Worm (Caenorhabditis elegans) whole organism, late embryonic: ENCODE data around the gene dcn-1.

ENCODE experiments used
- C38D4.7 ChIP-seq: fragments of 200-800 bp; sonication (Bioruptor generic); optimal IDR thresholded peaks from 2 replicates; lab custom pipeline; 2018; ENCODE audit warnings: mild to moderate bottlenecking, missing genetic modification characterization, moderate library complexity, missing compliant biosample characterization
- ahr-1 ChIP-seq: sonication (generic microtip); optimal IDR thresholded peaks from 2 replicates; lab custom pipeline; 2016; ENCODE audit warnings: missing genetic modification characterization, missing compliant biosample characterization
- ceh-18 ChIP-seq: sonication (generic microtip); optimal IDR thresholded peaks from 2 replicates; lab custom pipeline; 2016; ENCODE audit warnings: missing genetic modification characterization, missing compliant biosample characterization
- ceh-22 ChIP-seq: sonication (generic microtip); optimal IDR thresholded peaks from 2 replicates; lab custom pipeline; 2017; ENCODE audit warnings: missing biosample characterization, missing genetic modification characterization
- ceh-30 ChIP-seq: fragments of 150-350 bp; optimal IDR thresholded peaks from 2 replicates; lab custom pipeline; 2014; ENCODE audit warnings: missing biosample characterization, missing genetic modification characterization
- ceh-34 ChIP-seq: sonication (generic microtip); optimal IDR thresholded peaks from 2 replicates; lab custom pipeline; 2016; ENCODE audit warnings: mild to moderate bottlenecking, missing genetic modification characterization, missing compliant biosample characterization
- ceh-9 ChIP-seq: sonication (generic microtip); optimal IDR thresholded peaks from 2 replicates; lab custom pipeline; 2016; ENCODE audit warnings: mild to moderate bottlenecking, missing genetic modification characterization, inconsistent platforms, missing compliant biosample characterization
- che-1 ChIP-seq: sonication (generic microtip); optimal IDR thresholded peaks from 2 replicates; lab custom pipeline; 2016; ENCODE audit warnings: mild to moderate bottlenecking, missing genetic modification characterization, missing compliant biosample characterization
- madf-2 ChIP-seq: sonication (generic microtip); optimal IDR thresholded peaks from 2 replicates; lab custom pipeline; 2017; ENCODE audit warnings: missing genetic modification characterization, missing compliant biosample characterization
- odd-2 ChIP-seq: sonication (generic microtip); optimal IDR thresholded peaks from 2 replicates; lab custom pipeline; 2017; ENCODE audit warnings: antibody characterized with exemption, mild to moderate bottlenecking, missing genetic modification characterization, missing compliant biosample characterization
- pax-1 ChIP-seq: fragments of 150-350 bp; optimal IDR thresholded peaks from 2 replicates; lab custom pipeline; 2014; ENCODE audit warnings: missing biosample characterization, missing genetic modification characterization
- pha-4 ChIP-seq: fragments of 150-350 bp; optimal IDR thresholded peaks from 2 replicates; lab custom pipeline; 2018; ENCODE audit warnings: missing biosample characterization, missing genetic modification reagents, missing genetic modification characterization
- ref-2 ChIP-seq: sonication (generic microtip); optimal IDR thresholded peaks from 2 replicates; lab custom pipeline; 2016; ENCODE audit warnings: missing genetic modification characterization, missing compliant biosample characterization
- sox-2 ChIP-seq: fragments of 200-800 bp; sonication (Bioruptor generic); IDR thresholded peaks from 2 replicates; pipeline ENCODE4 v1.3.6; 2022; ENCODE audit warnings: missing genetic modification reagents, missing genetic modification characterization, missing compliant biosample characterization
- sox-4 ChIP-seq: sonication (generic microtip); optimal IDR thresholded peaks from 2 replicates; lab custom pipeline; 2017; ENCODE audit warnings: mild to moderate bottlenecking, missing genetic modification characterization, inconsistent platforms, missing compliant biosample characterization
- syd-9 ChIP-seq: sonication (generic microtip); optimal IDR thresholded peaks from 2 replicates; lab custom pipeline; 2016; ENCODE audit warnings: mild to moderate bottlenecking, missing genetic modification characterization, moderate library complexity, missing compliant biosample characterization
- unc-55 ChIP-seq: sonication (generic microtip); optimal IDR thresholded peaks from 2 replicates; lab custom pipeline; 2017; ENCODE audit warnings: missing biosample characterization, missing genetic modification reagents, missing genetic modification characterization
- unc-86 ChIP-seq: sonication (generic microtip); optimal IDR thresholded peaks from 2 replicates; lab custom pipeline; 2016; ENCODE audit warnings: missing genetic modification characterization, missing compliant biosample characterization
- ztf-16 ChIP-seq: sonication (generic microtip); optimal IDR thresholded peaks from 2 replicates; lab custom pipeline; 2017; ENCODE audit warnings: missing genetic modification characterization, missing compliant biosample characterization

dcn-1 gene

DNA sequence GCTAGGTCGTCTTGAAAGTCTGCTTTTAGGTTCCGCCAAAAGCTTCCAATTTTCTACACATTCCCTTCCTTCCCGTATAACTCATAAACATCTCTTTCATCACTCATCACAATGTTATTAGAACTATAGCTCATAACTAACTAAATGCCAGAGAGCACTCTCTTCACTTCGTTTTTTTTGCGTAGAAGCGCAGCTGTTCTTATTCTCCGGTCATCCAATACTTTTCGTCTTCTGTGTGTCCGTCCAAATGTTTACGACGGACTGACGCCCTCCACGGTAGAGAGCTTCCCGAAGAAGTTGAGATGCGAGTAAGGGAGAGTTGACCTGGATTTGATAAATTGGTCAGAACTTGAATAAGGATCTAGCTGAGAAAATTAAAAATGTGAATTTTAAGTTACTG lies 45.5 kb downstream of the dcn-1 start:
- TF ChIP-seq unc-86 (tag; lab: Kevin White, UChicago) = no peak

- peak; percentile 33 for TF ChIP-seq unc-55
- TF ChIP-seq odd-2 (tag; lab: Kevin White, UChicago) = no peak
Observed at ce11 chrIII:4359900-4360299, 46.2 kb downstream of the dcn-1 start.

DNA sequence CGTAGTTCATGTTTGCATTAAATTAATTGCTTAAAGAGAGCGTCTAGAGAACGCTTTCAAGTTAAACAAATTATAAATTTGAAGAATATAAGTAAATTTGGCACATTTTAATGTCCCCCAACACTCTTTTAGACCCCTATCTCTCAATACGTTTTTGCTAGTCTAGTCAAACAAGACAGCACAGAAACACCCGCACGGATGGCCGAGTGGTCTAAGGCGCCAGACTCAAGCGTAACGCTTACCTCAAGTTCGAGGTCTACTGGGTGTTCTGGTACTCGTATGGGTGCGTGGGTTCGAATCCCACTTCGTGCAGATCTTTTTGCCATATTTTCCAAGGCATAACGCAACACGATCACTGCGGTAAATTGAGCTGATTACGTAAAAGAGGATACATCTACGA lies 48.6 kb downstream of the dcn-1 start:
- TF ChIP-seq ref-2 (peak; percentile 29), che-1 (tag; lab: Kevin White, UChicago) (no peak)

DNA sequence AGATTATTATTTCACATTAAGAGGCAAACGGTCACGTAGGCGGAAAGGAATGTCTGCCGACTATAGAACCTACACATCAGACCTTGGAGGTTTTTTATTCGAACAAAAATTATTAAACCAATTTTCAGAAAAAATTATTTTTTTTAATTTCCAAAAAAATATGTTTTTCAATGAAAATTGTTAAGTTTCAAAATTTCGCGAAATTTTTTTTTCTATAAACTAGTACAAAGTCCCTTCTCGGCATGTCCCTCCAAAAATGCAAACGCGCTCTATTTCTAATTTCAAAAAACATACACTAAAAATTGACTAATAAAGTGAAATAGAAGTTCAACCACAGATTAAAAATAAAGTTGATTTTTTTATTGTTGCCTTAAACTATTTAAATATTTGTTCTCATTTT lies 51.3 kb downstream of the dcn-1 start, which contains the start of gene ckb-1:
Gene ckb-1, plus strand, starts transcription at position 301 of the 400 bp plus-strand sequence.
- TF ChIP-seq ahr-1 (tag; lab: Kevin White, UChicago) (no peak), ceh-22 (tag; lab: Kevin White, UChicago) (no peak), ceh-9 (tag; lab: Kevin White, UChicago) (no peak), pax-1 (tag; lab: Kevin White, UChicago) (no peak), ceh-34 (tag; lab: Kevin White, UChicago) (no peak), sox-4 (no peak), ceh-18 (tag; lab: Kevin White, UChicago) (no peak), unc-86 (tag; lab: Kevin White, UChicago) (no peak), unc-55 (no peak), sox-2 (GFP tag; lab: Robert Waterston, UW) (no peak), madf-2 (tag; lab: Kevin White, UChicago) (no peak), ceh-30 (tag; lab: Kevin White, UChicago) (no peak), C38D4.7 (GFP tag; lab: Kevin White, UChicago) (no peak), ztf-16 (no peak), pha-4 (tag; lab: Kevin White, UChicago) (no peak), ref-2 (no peak), syd-9 (tag; lab: Kevin White, UChicago) (no peak)
